Fruit fly (Drosophila melanogaster) whole organism, embryonic: ENCODE results near the gene CG4629.
A peak's percentile ranks its signal among the peaks of the same experiment; 100 is the strongest.

ENCODE experiments used
- BEAF-32 ChIP-seq: fragments of 200-800 bp; sonication (Bioruptor generic); optimal IDR thresholded peaks from 3 replicates; lab custom pipeline; 2017; ENCODE audit warnings: missing biosample characterization, missing genetic modification characterization, mild to moderate bottlenecking, moderate library complexity, missing genetic modification reagents
- CG10267 ChIP-seq: fragments of 200-800 bp; sonication (Bioruptor generic); optimal IDR thresholded peaks from 2 replicates; lab custom pipeline; 2018; ENCODE audit warnings: missing biosample characterization, mild to moderate bottlenecking, missing genetic modification characterization, moderate library complexity
- CG11093 ChIP-seq: fragments of 200-800 bp; sonication (Bioruptor generic); IDR thresholded peaks from 3 replicates; pipeline ENCODE4 v1.3.6; 2022; ENCODE audit warnings: missing biosample characterization, missing genetic modification characterization
- CG11504 ChIP-seq: fragments of 200-800 bp; sonication (Bioruptor generic); optimal IDR thresholded peaks from 3 replicates; lab custom pipeline; 2019; ENCODE audit warnings: missing biosample characterization, mild to moderate bottlenecking, missing genetic modification characterization, moderate library complexity
- CG11723 ChIP-seq: fragments of 200-800 bp; sonication (Bioruptor generic); optimal IDR thresholded peaks from 2 replicates; lab custom pipeline; 2017; ENCODE audit warnings: missing biosample characterization, mild to moderate bottlenecking, missing genetic modification characterization
- CG12391 ChIP-seq: fragments of 200-800 bp; sonication (Bioruptor generic); optimal IDR thresholded peaks from 3 replicates; lab custom pipeline; 2018; ENCODE audit warnings: missing biosample characterization, mild to moderate bottlenecking, missing genetic modification characterization, moderate library complexity
- CG12942 ChIP-seq: fragments of 200-800 bp; sonication (Bioruptor generic); optimal IDR thresholded peaks from 3 replicates; lab custom pipeline; 2016; ENCODE audit warnings: missing biosample characterization, missing genetic modification characterization
- CG15696 ChIP-seq: fragments of 200-800 bp; sonication (Bioruptor generic); optimal IDR thresholded peaks from 2 replicates; lab custom pipeline; 2019; ENCODE audit warnings: missing biosample characterization, mild to moderate bottlenecking, missing genetic modification characterization, moderate library complexity
- CG1603 ChIP-seq: fragments of 200-800 bp; sonication (Bioruptor generic); optimal IDR thresholded peaks from 2 replicates; lab custom pipeline; 2019; ENCODE audit warnings: missing biosample characterization, mild to moderate bottlenecking, missing genetic modification characterization, moderate library complexity
- CG17186 ChIP-seq: fragments of 200-800 bp; sonication (Bioruptor generic); optimal IDR thresholded peaks from 3 replicates; lab custom pipeline; 2017; ENCODE audit warnings: missing biosample characterization, missing genetic modification reagents, missing genetic modification characterization
- CG17361 ChIP-seq: fragments of 200-800 bp; sonication (Bioruptor generic); IDR thresholded peaks from 3 replicates; pipeline ENCODE4 v1.3.6; 2022; ENCODE audit warnings: missing biosample characterization, missing genetic modification characterization
- CG17912 ChIP-seq: fragments of 200-800 bp; sonication (Bioruptor generic); optimal IDR thresholded peaks from 2 replicates; lab custom pipeline; 2018; ENCODE audit warnings: missing biosample characterization, mild to moderate bottlenecking, missing genetic modification characterization
- CG2116 ChIP-seq: fragments of 200-800 bp; sonication (Bioruptor generic); optimal IDR thresholded peaks from 3 replicates; lab custom pipeline; 2018; ENCODE audit warnings: missing biosample characterization, mild to moderate bottlenecking, missing genetic modification characterization
- CG2120 ChIP-seq: fragments of 200-800 bp; sonication (Bioruptor generic); optimal IDR thresholded peaks from 3 replicates; lab custom pipeline; 2016; ENCODE audit warnings: missing biosample characterization, missing genetic modification characterization
- CG3838 ChIP-seq: fragments of 200-800 bp; sonication (Bioruptor generic); optimal IDR thresholded peaks from 3 replicates; lab custom pipeline; 2016; ENCODE audit warnings: missing biosample characterization, missing genetic modification characterization
- CG4424 ChIP-seq: fragments of 200-800 bp; sonication (Bioruptor generic); optimal IDR thresholded peaks from 3 replicates; lab custom pipeline; 2016; ENCODE audit warnings: missing biosample characterization, missing genetic modification characterization
- CG4707 ChIP-seq: fragments of 200-800 bp; sonication (Bioruptor generic); optimal IDR thresholded peaks from 2 replicates; lab custom pipeline; 2018; ENCODE audit warnings: missing biosample characterization, mild to moderate bottlenecking, missing genetic modification characterization, moderate library complexity
- CG4820 ChIP-seq: fragments of 200-800 bp; sonication (Bioruptor generic); optimal IDR thresholded peaks from 3 replicates; lab custom pipeline; 2016; ENCODE audit warnings: missing biosample characterization, missing genetic modification characterization
- CG5245 ChIP-seq: fragments of 200-800 bp; sonication (Bioruptor generic); optimal IDR thresholded peaks from 3 replicates; lab custom pipeline; 2016; ENCODE audit warnings: missing biosample characterization, missing genetic modification characterization
- CG6765 ChIP-seq: fragments of 200-800 bp; sonication (Bioruptor generic); optimal IDR thresholded peaks from 3 replicates; lab custom pipeline; 2017; ENCODE audit warnings: missing biosample characterization, mild to moderate bottlenecking, missing genetic modification characterization
- CG7271 ChIP-seq: fragments of 200-800 bp; sonication (Bioruptor generic); optimal IDR thresholded peaks from 2 replicates; lab custom pipeline; 2018; ENCODE audit warnings: missing biosample characterization, mild to moderate bottlenecking, missing genetic modification characterization, moderate library complexity
- CG7372 ChIP-seq: fragments of 200-800 bp; sonication (Bioruptor generic); IDR thresholded peaks from 2 replicates; pipeline ENCODE4 v1.3.6; 2022; ENCODE audit warnings: missing biosample characterization, missing genetic modification characterization
- CG7745 ChIP-seq: fragments of 200-800 bp; sonication (Bioruptor generic); optimal IDR thresholded peaks from 2 replicates; lab custom pipeline; 2018; ENCODE audit warnings: missing biosample characterization, mild to moderate bottlenecking, missing genetic modification characterization, moderate library complexity
- CG8281 ChIP-seq: fragments of 200-800 bp; sonication (Bioruptor generic); optimal IDR thresholded peaks from 2 replicates; lab custom pipeline; 2018; ENCODE audit warnings: missing biosample characterization, mild to moderate bottlenecking, missing genetic modification characterization, moderate library complexity
- Drgx ChIP-seq: fragments of 200-800 bp; sonication (Bioruptor generic); IDR thresholded peaks from 2 replicates; pipeline ENCODE4 v1.3.6; 2022; ENCODE audit warnings: missing biosample characterization, missing genetic modification characterization
- E2f1 ChIP-seq: fragments of 200-800 bp; sonication (Bioruptor generic); IDR thresholded peaks from 2 replicates; pipeline ENCODE4 v1.3.6; 2022; ENCODE audit warnings: missing biosample characterization, missing genetic modification characterization
- Hey ChIP-seq: fragments of 200-800 bp; sonication (Bioruptor generic); optimal IDR thresholded peaks from 3 replicates; lab custom pipeline; 2018; ENCODE audit warnings: missing biosample characterization, mild to moderate bottlenecking, missing genetic modification characterization
- YL-1 ChIP-seq: fragments of 200-800 bp; sonication (Bioruptor generic); optimal IDR thresholded peaks from 3 replicates; lab custom pipeline; 2017; ENCODE audit warnings: missing biosample characterization, mild to moderate bottlenecking, missing genetic modification characterization
- ac ChIP-seq: fragments of 200-800 bp; sonication (Bioruptor generic); optimal IDR thresholded peaks from 3 replicates; lab custom pipeline; 2017; ENCODE audit warnings: missing biosample characterization, mild to moderate bottlenecking, missing genetic modification characterization
- ap ChIP-seq: fragments of 200-800 bp; sonication (Bioruptor generic); IDR thresholded peaks from 2 replicates; pipeline ENCODE4 v1.3.6; 2022; ENCODE audit warnings: missing biosample characterization, missing genetic modification characterization
- bab2 ChIP-seq: fragments of 200-800 bp; sonication (Bioruptor generic); optimal IDR thresholded peaks from 2 replicates; lab custom pipeline; 2016; ENCODE audit warnings: missing biosample characterization, missing genetic modification characterization
- bcd ChIP-seq: fragments of 200-800 bp; sonication (Bioruptor generic); optimal IDR thresholded peaks from 2 replicates; lab custom pipeline; 2017; ENCODE audit warnings: missing biosample characterization, mild to moderate bottlenecking, missing genetic modification characterization
- bigmax ChIP-seq: fragments of 200-800 bp; sonication (Bioruptor generic); optimal IDR thresholded peaks from 2 replicates; lab custom pipeline; 2018; ENCODE audit warnings: missing biosample characterization, mild to moderate bottlenecking, missing genetic modification characterization
- br ChIP-seq: fragments of >200 bp; optimal IDR thresholded peaks from 2 replicates; lab custom pipeline; 2017
- crp ChIP-seq, 2 experiments: fragments of 200-800 bp; sonication (Bioruptor generic); optimal IDR thresholded peaks; 2 replicates in 1 of 2; 3 replicates in 1 of 2; lab custom pipeline; 2017; ENCODE audit warnings: missing biosample characterization in 2 of 2, missing genetic modification characterization in 2 of 2, mild to moderate bottlenecking in 1 of 2, moderate library complexity in 1 of 2
- cwo ChIP-seq: fragments of 200-800 bp; sonication (Bioruptor generic); optimal IDR thresholded peaks from 3 replicates; lab custom pipeline; 2017; ENCODE audit warnings: missing biosample characterization, missing genetic modification characterization, mild to moderate bottlenecking, moderate library complexity, missing genetic modification reagents
- dm ChIP-seq: fragments of 200-800 bp; sonication (Bioruptor generic); optimal IDR thresholded peaks from 3 replicates; lab custom pipeline; 2016; ENCODE audit warnings: missing biosample characterization, missing genetic modification characterization
- dmrt11E ChIP-seq: fragments of 200-800 bp; sonication (Bioruptor generic); optimal IDR thresholded peaks from 3 replicates; lab custom pipeline; 2018; ENCODE audit warnings: missing biosample characterization, mild to moderate bottlenecking, missing genetic modification characterization, moderate library complexity
- grau ChIP-seq: fragments of 200-800 bp; optimal IDR thresholded peaks from 3 replicates; lab custom pipeline; 2019; ENCODE audit warnings: missing biosample characterization, mild to moderate bottlenecking, missing genetic modification characterization, moderate library complexity
- gsb-n ChIP-seq: fragments of 200-800 bp; sonication (Bioruptor generic); optimal IDR thresholded peaks from 3 replicates; lab custom pipeline; 2018; ENCODE audit warnings: missing biosample characterization, mild to moderate bottlenecking, missing genetic modification characterization
- lbe ChIP-seq: fragments of 200-800 bp; sonication (Bioruptor generic); optimal IDR thresholded peaks from 2 replicates; lab custom pipeline; 2016; ENCODE audit warnings: missing biosample characterization, mild to moderate bottlenecking, missing genetic modification characterization
- oc ChIP-seq: fragments of 200-800 bp; sonication (Bioruptor generic); optimal IDR thresholded peaks from 2 replicates; lab custom pipeline; 2018; ENCODE audit warnings: missing biosample characterization, mild to moderate bottlenecking, missing genetic modification characterization, moderate library complexity
- odd ChIP-seq: fragments of 200-800 bp; sonication (Bioruptor generic); optimal IDR thresholded peaks from 2 replicates; lab custom pipeline; 2017; ENCODE audit warnings: missing biosample characterization, mild to moderate bottlenecking, missing genetic modification characterization
- pb ChIP-seq: fragments of 200-800 bp; sonication (Bioruptor generic); optimal IDR thresholded peaks from 3 replicates; lab custom pipeline; 2016; ENCODE audit warnings: missing biosample characterization, missing genetic modification characterization
- phol ChIP-seq: fragments of 200-800 bp; sonication (Bioruptor generic); optimal IDR thresholded peaks from 3 replicates; lab custom pipeline; 2018; ENCODE audit warnings: missing biosample characterization, mild to moderate bottlenecking, missing genetic modification characterization, moderate library complexity
- psq ChIP-seq: fragments of 200-800 bp; sonication (Bioruptor generic); optimal IDR thresholded peaks from 2 replicates; lab custom pipeline; 2017; ENCODE audit warnings: missing biosample characterization, missing genetic modification characterization
- sd ChIP-seq: fragments of 200-800 bp; sonication (Bioruptor generic); optimal IDR thresholded peaks from 3 replicates; lab custom pipeline; 2018; ENCODE audit warnings: missing biosample characterization, mild to moderate bottlenecking, missing genetic modification characterization, moderate library complexity
- sens ChIP-seq: fragments of 200-800 bp; sonication (Bioruptor generic); peaks from one replicate; lab custom pipeline; 2016; ENCODE audit warnings: missing biosample characterization, missing genetic modification characterization
- ssp ChIP-seq: fragments of 200-800 bp; sonication (Bioruptor generic); IDR thresholded peaks from 2 replicates; pipeline ENCODE4 v1.3.6; 2022; ENCODE audit warnings: missing biosample characterization, missing genetic modification characterization
- vvl ChIP-seq: fragments of 200-800 bp; sonication (Bioruptor generic); IDR thresholded peaks from 2 replicates; pipeline ENCODE4 v1.3.6; 2022; ENCODE audit warnings: missing biosample characterization, missing genetic modification characterization

Gene CG4629

dm6 chr2L:1123078-1123818 is 20.9 kb upstream of the CG4629 start (continued):
- TF ChIP-seq CG3838 (GFP tag; lab: Kevin White, UChicago) (no peak), CG7745 (tag; lab: Kevin White, UChicago) (peak; percentile 74), CG11723 (peak; percentile 28), CG17912 (GFP tag; lab: Kevin White, UChicago) (no peak), sens (GFP tag; lab: Kevin White, UChicago) (peak; percentile 88), br (no peak), ac (GFP tag; lab: Kevin White, UChicago) (peak; percentile 49), CG6765 (no peak), YL-1 (GFP tag; lab: Kevin White, UChicago) (peak; percentile 5), bcd (GFP tag; lab: Kevin White, UChicago) (peak; percentile 23), E2f1 (GFP tag; lab: Robert Waterston, UW) (no peak), vvl (peak; percentile 15; the same call in 1 of the 2 replicates), CG2116 (peak; percentile 17), CG15696 (tag; lab: Kevin White, UChicago) (peak; percentile 83), Hey (tag; lab: Kevin White, UChicago) (no peak), dmrt11E (tag; lab: Kevin White, UChicago) (peak; percentile 84), lbe (GFP tag; lab: Kevin White, UChicago) (no peak), oc (tag; lab: Kevin White, UChicago) (peak; percentile 46), CG11093 (GFP tag; lab: Robert Waterston, UW) (no peak), ap (GFP tag; lab: Robert Waterston, UW) (no peak), CG4820 (GFP tag; lab: Kevin White, UChicago) (peak; percentile 40), CG11504 (peak; percentile 67), pb (GFP tag; lab: Kevin White, UChicago) (no peak), phol (tag; lab: Kevin White, UChicago) (peak; percentile 22), CG12391 (peak; percentile 20), CG4707 (GFP tag; lab: Kevin White, UChicago) (peak; percentile 55), CG7372 (GFP tag; lab: Robert Waterston, UW) (no peak), BEAF-32 (GFP tag; lab: Kevin White, UChicago) (no peak), psq (GFP tag; lab: Kevin White, UChicago) (no peak), ssp (GFP tag; lab: Robert Waterston, UW) (no peak), CG7271 (tag; lab: Kevin White, UChicago) (peak; percentile 59), CG1603 (peak; percentile 50), CG12942 (GFP tag; lab: Kevin White, UChicago) (peak; percentile 1), bigmax (no peak), grau (tag; lab: Kevin White, UChicago) (peak; percentile 28), CG10267 (peak; percentile 30), crp (GFP tag; optimal IDR thresholded peaks at IDR 0.05; lab: Kevin White, UChicago) (no peak), sd (tag; lab: Kevin White, UChicago) (peak; percentile 10), CG17186 (GFP tag; lab: Kevin White, UChicago) (peak; percentile 7), gsb-n (peak; percentile 82), CG8281 (tag; lab: Kevin White, UChicago) (peak; percentile 27), CG2120 (GFP tag; lab: Kevin White, UChicago) (no peak), CG17361 (peak; percentile 60; the same call in 2 of the 3 replicates), dm (no peak), cwo (GFP tag; lab: Kevin White, UChicago) (peak; percentile 29), odd (peak; percentile 20), bab2 (GFP tag; lab: Kevin White, UChicago) (peak; percentile 67), CG5245 (GFP tag; lab: Kevin White, UChicago) (peak; percentile 21), Drgx (GFP tag; lab: Robert Waterston, UW) (no peak), CG4424 (GFP tag; lab: Kevin White, UChicago) (peak; percentile 11)
